Fruit fly (Drosophila melanogaster): ENCODE measurements around the gene RecQ5.

RecQ5 gene

DNA sequence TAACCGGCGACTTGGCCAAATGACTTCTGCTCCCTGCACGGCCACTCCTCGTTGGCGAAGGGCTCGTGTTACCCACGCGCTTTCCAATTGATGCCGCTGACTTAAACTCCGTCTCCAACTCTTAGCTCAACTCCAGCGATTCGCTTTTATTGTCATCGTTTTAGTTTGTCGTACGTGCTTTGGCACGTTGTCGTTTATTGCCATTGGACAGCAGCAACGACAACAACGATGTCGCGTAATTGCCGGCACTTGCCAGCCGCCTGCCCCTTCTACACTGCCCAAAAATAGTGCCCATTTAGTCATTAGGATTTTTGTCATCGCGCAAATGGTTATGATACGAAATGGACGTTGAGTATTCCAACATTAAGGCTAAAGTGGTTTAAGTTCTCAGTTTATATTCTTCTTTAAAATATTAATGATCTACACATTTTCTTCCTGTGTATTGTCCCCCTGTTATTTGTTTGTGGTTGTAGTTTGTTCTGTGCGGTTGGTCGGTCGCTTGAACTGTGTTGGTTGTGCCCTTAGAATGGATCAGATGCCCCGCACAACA lies 34.0 kb upstream of the RecQ5 start (continued):
- TF ChIP-seq CG13123 (GFP tag; optimal IDR thresholded peaks at IDR 0.05) (peak; percentile 78), klu (GFP tag; IDR thresholded peaks at IDR 0.05) (0 out of 2 replicates have a peak, but pooled peaks have one; percentile 35), CG7987 (GFP tag; optimal IDR thresholded peaks at IDR 0.05) (peak; percentile 79), CG8924 (tag; optimal IDR thresholded peaks at IDR 0.05) (peak; percentile 92), dmrt99B (tag; optimal IDR thresholded peaks at IDR 0.05) (peak; percentile 91), CG9609 (GFP tag; optimal IDR thresholded peaks at IDR 0.05) (peak; percentile 83), peb (GFP tag; IDR thresholded peaks at IDR 0.05) (peak; percentile 72), ro (GFP tag; IDR thresholded peaks at IDR 0.05) (peak; percentile 48; the same call in 1 of the 2 replicates), CG6791 (GFP tag; IDR thresholded peaks at IDR 0.05; ENCODE audit: partially characterized antibody) (no peak), dysf (GFP tag; IDR thresholded peaks at IDR 0.05) (peak; percentile 89), pnt (GFP tag; optimal IDR thresholded peaks at IDR 0.05) (peak; percentile 83), odd (GFP tag; optimal IDR thresholded peaks at IDR 0.05) (peak; percentile 78), CG10366 (GFP tag; IDR thresholded peaks at IDR 0.05) (peak; percentile 81), Max (GFP tag; optimal IDR thresholded peaks at IDR 0.05) (peak; percentile 83), slbo (GFP tag; IDR thresholded peaks at IDR 0.05) (peak; percentile 88), Sin3A (optimal IDR thresholded peaks at IDR 0.05) (no peak), nmo (GFP tag; optimal IDR thresholded peaks at IDR 0.05) (peak; percentile 91), aop (GFP tag; IDR thresholded peaks at IDR 0.05) (peak; percentile 78), Mes4 (GFP tag; optimal IDR thresholded peaks at IDR 0.05) (peak; percentile 88), Bdp1 (GFP tag; optimal IDR thresholded peaks at IDR 0.05) (peak; percentile 81), sima (GFP tag; optimal IDR thresholded peaks at IDR 0.05) (peak; percentile 72), Dbx (GFP tag; IDR thresholded peaks at IDR 0.05) (peak; percentile 77), CG2120 (GFP tag; optimal IDR thresholded peaks at IDR 0.05) (peak; percentile 91), tll (GFP tag; optimal IDR thresholded peaks at IDR 0.05) (no peak), CG15479 (GFP tag; optimal IDR thresholded peaks at IDR 0.05) (no peak), usp (GFP tag; optimal IDR thresholded peaks at IDR 0.05) (no peak), lola (GFP tag; optimal IDR thresholded peaks at IDR 0.05) (peak in 1 of 3 experiments; percentile 89), CG14965 (GFP tag; optimal IDR thresholded peaks at IDR 0.05; ENCODE audit: borderline replicate concordance) (peak; percentile 64), CG15073 (GFP tag; optimal IDR thresholded peaks at IDR 0.05) (peak; percentile 45), Optix (GFP tag; IDR thresholded peaks at IDR 0.05) (peak; percentile 89), CG12071 (GFP tag; optimal IDR thresholded peaks at IDR 0.05) (peak; percentile 90), Doc3 (GFP tag; IDR thresholded peaks at IDR 0.05; ENCODE audit: partially characterized antibody) (no peak), HmgZ (tag; optimal IDR thresholded peaks at IDR 0.05) (peak; percentile 88), crc (GFP tag; optimal IDR thresholded peaks at IDR 0.05) (peak; percentile 87), CG18619 (GFP tag; optimal IDR thresholded peaks at IDR 0.05) (peak; percentile 82), stwl (tag; optimal IDR thresholded peaks at IDR 0.05) (peak; percentile 33), da (GFP tag; optimal IDR thresholded peaks at IDR 0.05) (peak; percentile 37), CG8944 (GFP tag; optimal IDR thresholded peaks at IDR 0.05) (peak; percentile 85), chn (GFP tag; optimal IDR thresholded peaks at IDR 0.05) (peak; percentile 90), inv (GFP tag; IDR thresholded peaks at IDR 0.05; ENCODE audit: partially characterized antibody) (no peak), Aef1 (GFP tag; IDR thresholded peaks at IDR 0.05) (peak; percentile 77), Atf6 (GFP tag; IDR thresholded peaks at IDR 0.05) (peak; percentile 90), lilli (GFP tag; optimal IDR thresholded peaks at IDR 0.05) (peak; percentile 93), ara (GFP tag; IDR thresholded peaks at IDR 0.05) (peak; percentile 92), CG16863 (GFP tag; optimal IDR thresholded peaks at IDR 0.05) (peak; percentile 88), prd (optimal IDR thresholded peaks at IDR 0.05) (no peak), prd (GFP tag; IDR thresholded peaks at IDR 0.05) (peak; percentile 91), cg (GFP tag; optimal IDR thresholded peaks at IDR 0.05) (no peak), CG15514 (GFP tag; optimal IDR thresholded peaks at IDR 0.05) (peak; percentile 77), ham (GFP tag; IDR thresholded peaks at IDR 0.05) (no peak), scrt (GFP tag; optimal IDR thresholded peaks at IDR 0.05) (peak; percentile 76)
